Fruit fly (Drosophila melanogaster) whole organism, pupa: Measurements from ENCODE around the gene Tsp26A.

Source experiments
- CG10348 ChIP-seq: fragments of 200-800 bp; sonication (Bioruptor generic); IDR thresholded peaks from 2 replicates; pipeline ENCODE4 v1.3.6; 2022; ENCODE audit warnings: missing biosample characterization, missing genetic modification characterization
- CG12605 ChIP-seq: fragments of 200-800 bp; sonication (Bioruptor generic); IDR thresholded peaks from 2 replicates; pipeline ENCODE4 v1.3.6; 2022; ENCODE audit warnings: missing biosample characterization, missing genetic modification characterization
- CG13204 ChIP-seq: fragments of 200-800 bp; sonication (Bioruptor generic); optimal IDR thresholded peaks from 2 replicates; lab custom pipeline; 2018; ENCODE audit warnings: missing biosample characterization, mild to moderate bottlenecking, missing genetic modification characterization, moderate library complexity
- CG14655 ChIP-seq: fragments of 200-800 bp; sonication (Bioruptor generic); optimal IDR thresholded peaks from 3 replicates; lab custom pipeline; 2017; ENCODE audit warnings: mild to moderate bottlenecking, missing biosample characterization, missing genetic modification reagents, missing genetic modification characterization
- CG15710 ChIP-seq: fragments of 200-800 bp; sonication (Bioruptor generic); optimal IDR thresholded peaks from 2 replicates; lab custom pipeline; 2018; ENCODE audit warnings: missing biosample characterization, mild to moderate bottlenecking, missing genetic modification characterization, moderate library complexity
- CG17806 ChIP-seq: fragments of 200-800 bp; sonication (Bioruptor generic); optimal IDR thresholded peaks from 2 replicates; lab custom pipeline; 2018; ENCODE audit warnings: missing biosample characterization, mild to moderate bottlenecking, missing genetic modification characterization, moderate library complexity
- CG32121 ChIP-seq: fragments of 200-800 bp; sonication (Bioruptor generic); IDR thresholded peaks from 2 replicates; pipeline ENCODE4 v1.3.6; 2022; ENCODE audit warnings: missing biosample characterization, missing genetic modification characterization
- CG34367 ChIP-seq: fragments of 200-800 bp; sonication (Bioruptor generic); optimal IDR thresholded peaks from 2 replicates; lab custom pipeline; 2018; ENCODE audit warnings: missing biosample characterization, mild to moderate bottlenecking, missing genetic modification characterization
- CG4496 ChIP-seq: fragments of 200-800 bp; sonication (Bioruptor generic); IDR thresholded peaks from 3 replicates; pipeline ENCODE4 v1.3.6; 2022; ENCODE audit warnings: missing biosample characterization, missing genetic modification characterization
- CG8159 ChIP-seq: fragments of 200-800 bp; sonication (Bioruptor generic); optimal IDR thresholded peaks from 3 replicates; lab custom pipeline; 2018; ENCODE audit warnings: missing biosample characterization, mild to moderate bottlenecking, missing genetic modification characterization, moderate library complexity
- CG8301 ChIP-seq: fragments of 200-800 bp; sonication (Bioruptor generic); optimal IDR thresholded peaks from 2 replicates; lab custom pipeline; 2018; ENCODE audit warnings: missing biosample characterization, mild to moderate bottlenecking, missing genetic modification characterization
- CG9948 ChIP-seq: fragments of 200-800 bp; sonication (Bioruptor generic); optimal IDR thresholded peaks from 2 replicates; lab custom pipeline; 2018; ENCODE audit warnings: missing biosample characterization, mild to moderate bottlenecking, missing genetic modification characterization, moderate library complexity
- D1 ChIP-seq: fragments of 200-800 bp; sonication (Bioruptor generic); optimal IDR thresholded peaks from 2 replicates; lab custom pipeline; 2018; ENCODE audit warnings: missing biosample characterization, mild to moderate bottlenecking, missing genetic modification characterization, moderate library complexity
- EcR ChIP-seq: fragments of 200-800 bp; sonication (Bioruptor generic); optimal IDR thresholded peaks from 3 replicates; lab custom pipeline; 2019; ENCODE audit warnings: missing biosample characterization, missing genetic modification characterization, mild to moderate bottlenecking, moderate library complexity, missing genetic modification reagents
- Ets98B ChIP-seq: fragments of 200-800 bp; sonication (Bioruptor generic); IDR thresholded peaks from 2 replicates; pipeline ENCODE4 v1.3.6; 2022; ENCODE audit warnings: missing biosample characterization, missing genetic modification characterization
- Pif1A ChIP-seq: fragments of 200-800 bp; sonication (Bioruptor generic); optimal IDR thresholded peaks from 3 replicates; lab custom pipeline; 2016; ENCODE audit warnings: missing biosample characterization, missing genetic modification characterization
- Pif1B ChIP-seq: fragments of 200-800 bp; sonication (Bioruptor generic); optimal IDR thresholded peaks from 3 replicates; lab custom pipeline; 2016; ENCODE audit warnings: missing biosample characterization, missing genetic modification characterization
- Snoo ChIP-seq: fragments of 200-800 bp; sonication (Bioruptor generic); optimal IDR thresholded peaks from 3 replicates; lab custom pipeline; 2017; ENCODE audit warnings: missing biosample characterization, mild to moderate bottlenecking, missing genetic modification characterization, inconsistent platforms
- fd96Ca ChIP-seq: fragments of 200-800 bp; sonication (Bioruptor generic); IDR thresholded peaks from 3 replicates; pipeline ENCODE4 v1.3.6; 2022; ENCODE audit warnings: missing biosample characterization, missing genetic modification characterization
- gl ChIP-seq: fragments of 200-800 bp; sonication (Bioruptor generic); optimal IDR thresholded peaks from 2 replicates; lab custom pipeline; 2018; ENCODE audit warnings: missing biosample characterization, mild to moderate bottlenecking, missing genetic modification characterization
- rn ChIP-seq: fragments of 200-800 bp; sonication (Bioruptor generic); IDR thresholded peaks from 2 replicates; pipeline ENCODE4 v1.3.6; 2022; ENCODE audit warnings: missing biosample characterization, missing genetic modification characterization

Tsp26A gene

DNA sequence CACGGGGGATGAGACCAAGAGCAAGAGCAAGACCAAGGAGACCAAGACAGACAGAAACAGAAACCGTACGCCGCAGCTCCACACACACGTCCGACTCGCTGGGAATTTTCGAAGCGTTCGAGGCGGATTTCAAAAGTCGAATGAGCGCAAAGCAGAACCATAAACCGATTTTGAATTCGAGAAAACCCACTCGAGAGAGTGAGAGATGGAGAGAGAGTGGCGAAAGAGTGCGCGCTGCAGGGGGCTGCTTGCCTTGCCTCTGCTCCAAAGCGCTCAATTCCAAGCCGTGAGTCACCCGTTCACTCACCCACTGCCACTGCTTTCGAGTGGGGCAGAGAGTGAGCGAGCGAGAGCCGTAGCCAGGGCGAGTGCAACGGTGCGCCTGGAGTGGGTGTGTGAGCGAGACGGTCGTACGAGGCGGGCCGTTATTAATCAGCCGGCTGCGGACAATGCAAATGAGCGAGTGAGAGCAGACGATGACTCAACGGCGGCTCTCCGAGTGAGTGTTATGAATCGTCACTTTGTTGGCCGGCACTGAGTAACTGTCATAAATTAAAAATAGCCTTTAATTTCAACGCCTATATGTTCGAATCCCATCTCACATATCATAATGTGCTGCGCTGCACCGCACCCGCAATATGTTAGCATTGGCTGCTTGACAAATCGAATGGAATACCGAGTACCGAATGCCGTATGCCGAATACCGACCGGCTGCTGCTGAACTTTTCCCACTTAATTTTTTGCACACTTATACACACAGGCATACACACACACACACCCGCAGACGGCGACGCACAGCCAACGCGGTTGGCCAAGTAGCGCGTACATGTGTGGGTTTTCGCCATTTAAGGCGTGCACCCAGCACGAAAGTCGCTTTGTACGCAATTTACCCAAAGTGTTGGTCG is 19.8 kb upstream of the Tsp26A start:
- TF ChIP-seq Ets98B (no peak), CG17806 (tag; lab: Kevin White, UChicago) (peak; percentile 8), CG15710 (no peak), EcR (GFP tag; lab: Kevin White, UChicago) (peak; percentile 95), CG13204 (GFP tag; lab: Kevin White, UChicago) (peak; percentile 87), CG8301 (tag; lab: Kevin White, UChicago) (no peak), Pif1A (GFP tag; lab: Kevin White, UChicago) (peak; percentile 40), CG9948 (tag; lab: Kevin White, UChicago) (no peak), CG8159 (tag; lab: Kevin White, UChicago) (peak; percentile 30), gl (tag; lab: Kevin White, UChicago) (no peak), Pif1B (GFP tag; lab: Kevin White, UChicago) (peak; percentile 30), CG10348 (no peak)

dm6 chr2L:5980862-5981432 is 19.1 kb upstream of the Tsp26A start, which contains the start of gene chic:
TSS of gene chic (minus strand) at chr2L:5981018.
- no peak for TF ChIP-seq CG12605 (GFP tag; lab: Robert Waterston, UW)
- TF ChIP-seq CG34367 (tag; lab: Kevin White, UChicago): no peak
- TF ChIP-seq, all 21 proteins: peak for 0

- TF ChIP-seq EcR (GFP tag; lab: Kevin White, UChicago): peak; percentile 47
- peak; percentile 10 for TF ChIP-seq CG13204 (GFP tag; lab: Kevin White, UChicago)
- TF ChIP-seq CG34367 (tag; lab: Kevin White, UChicago): peak; percentile 11
- TF ChIP-seq CG8159 (tag; lab: Kevin White, UChicago): peak; percentile 6
- no peak for TF ChIP-seq Snoo (tag; lab: Kevin White, UChicago)
- TF ChIP-seq, all 21 proteins: peak for 4
These were observed 18.3 kb upstream of the Tsp26A start, which contains the start of gene eIF4A for dm6 chr2L:5981433-5982333. TSS of gene eIF4A (plus strand) at chr2L:5981764.

dm6 chr2L:5982334-5982987 is 17.6 kb upstream of the Tsp26A start:
- TF ChIP-seq CG14655 (no peak), fd96Ca (GFP tag; lab: Robert Waterston, UW) (no peak), CG32121 (GFP tag; lab: Robert Waterston, UW) (no peak), CG10348 (no peak), D1 (tag; lab: Kevin White, UChicago) (no peak), EcR (GFP tag; lab: Kevin White, UChicago) (no peak), CG9948 (tag; lab: Kevin White, UChicago) (no peak), CG17806 (tag; lab: Kevin White, UChicago) (no peak), CG8159 (tag; lab: Kevin White, UChicago) (no peak), rn (GFP tag; lab: Robert Waterston, UW) (no peak), CG13204 (GFP tag; lab: Kevin White, UChicago) (peak; percentile 36), Ets98B (no peak), CG4496 (GFP tag; lab: Robert Waterston, UW) (no peak), Pif1A (GFP tag; lab: Kevin White, UChicago) (no peak), Pif1B (GFP tag; lab: Kevin White, UChicago) (peak; percentile 35), CG15710 (peak; percentile 16), CG12605 (GFP tag; lab: Robert Waterston, UW) (no peak), CG8301 (tag; lab: Kevin White, UChicago) (no peak), Snoo (tag; lab: Kevin White, UChicago) (peak; percentile 46), CG34367 (tag; lab: Kevin White, UChicago) (no peak), gl (tag; lab: Kevin White, UChicago) (no peak)
- TF ChIP-seq, all 21 proteins: peak for 4

dm6 chr2L:5983236-5983635 is 16.8 kb upstream of the Tsp26A start:
- TF ChIP-seq EcR (GFP tag; lab: Kevin White, UChicago): peak; percentile 71
- TF ChIP-seq CG34367 (tag; lab: Kevin White, UChicago): no peak
